Worm (Caenorhabditis elegans) whole organism, young adult: ENCODE results near the gene twk-7.

Experiments used
- B0261.1 ChIP-seq: sonication (generic microtip); optimal IDR thresholded peaks from 2 replicates; lab custom pipeline; 2016; ENCODE audit warnings: mild to moderate bottlenecking, missing genetic modification characterization, moderate library complexity, missing compliant biosample characterization
- B0336.3 ChIP-seq: fragments of 200-800 bp; sonication (Bioruptor generic); IDR thresholded peaks from 2 replicates; pipeline ENCODE4 v1.3.6; 2022; ENCODE audit warnings: missing genetic modification characterization, missing compliant biosample characterization
- F10E7.11 ChIP-seq: sonication (generic microtip); optimal IDR thresholded peaks from 2 replicates; lab custom pipeline; 2017; ENCODE audit warnings: mild to moderate bottlenecking, missing genetic modification characterization, moderate library complexity, missing compliant biosample characterization
- F22D6.2 ChIP-seq: sonication (generic microtip); optimal IDR thresholded peaks from 2 replicates; lab custom pipeline; 2016; ENCODE audit warnings: mild to moderate bottlenecking, missing genetic modification characterization, missing compliant biosample characterization
- F39B2.1 ChIP-seq: fragments of 200-800 bp; sonication (Bioruptor generic); IDR thresholded peaks from 2 replicates; pipeline ENCODE4 v1.3.6; 2022; ENCODE audit warnings: missing genetic modification reagents, missing genetic modification characterization, missing compliant biosample characterization
- F55B11.4 ChIP-seq: sonication (generic microtip); optimal IDR thresholded peaks from 2 replicates; lab custom pipeline; 2016; ENCODE audit warnings: missing compliant biosample characterization, missing genetic modification characterization, borderline replicate concordance; ENCODE audit not compliant: insufficient read depth
- F57A8.1 ChIP-seq: fragments of 200-800 bp; sonication (Bioruptor generic); optimal IDR thresholded peaks from 2 replicates; lab custom pipeline; 2018; ENCODE audit warnings: mild to moderate bottlenecking, missing genetic modification characterization, moderate library complexity, missing compliant biosample characterization
- F57C9.4 ChIP-seq: sonication (generic microtip); optimal IDR thresholded peaks from 2 replicates; lab custom pipeline; 2017; ENCODE audit warnings: mild to moderate bottlenecking, missing genetic modification characterization, missing compliant biosample characterization
- T26A5.8 ChIP-seq: sonication (generic microtip); optimal IDR thresholded peaks from 2 replicates; lab custom pipeline; 2016; ENCODE audit warnings: missing genetic modification characterization, missing compliant biosample characterization
- Y67H2A.10 ChIP-seq: fragments of 200-800 bp; sonication (Bioruptor generic); conservative IDR thresholded peaks from 2 replicates; pipeline ENCODE4 v1.3.6; 2022; ENCODE audit warnings: missing genetic modification reagents, missing genetic modification characterization, missing compliant biosample characterization
- aptf-2 ChIP-seq: fragments of 200-800 bp; sonication (Bioruptor generic); conservative IDR thresholded peaks from 2 replicates; pipeline ENCODE4 v1.3.6; 2022; ENCODE audit warnings: missing genetic modification reagents, missing genetic modification characterization, missing compliant biosample characterization
- atf-7 ChIP-seq: sonication (generic microtip); optimal IDR thresholded peaks from 2 replicates; lab custom pipeline; 2017; ENCODE audit warnings: mild to moderate bottlenecking, missing genetic modification characterization, missing compliant biosample characterization
- athp-1 ChIP-seq: sonication (generic microtip); optimal IDR thresholded peaks from 2 replicates; lab custom pipeline; 2017; ENCODE audit warnings: mild to moderate bottlenecking, missing genetic modification characterization, missing compliant biosample characterization
- attf-3 ChIP-seq: fragments of 200-800 bp; sonication (Bioruptor generic); conservative IDR thresholded peaks from 2 replicates; pipeline ENCODE4 v1.3.6; 2022; ENCODE audit warnings: missing genetic modification reagents, missing genetic modification characterization, missing compliant biosample characterization
- attf-6 ChIP-seq: fragments of 200-800 bp; sonication (Bioruptor generic); IDR thresholded peaks from 2 replicates; pipeline ENCODE4 v1.3.6; 2022; ENCODE audit warnings: missing genetic modification reagents, missing genetic modification characterization, missing compliant biosample characterization
- efl-1 ChIP-seq: fragments of 150-350 bp; optimal IDR thresholded peaks from 2 replicates; lab custom pipeline; 2014; ENCODE audit warnings: missing biosample characterization, missing genetic modification reagents, missing genetic modification characterization
- egrh-3 ChIP-seq: fragments of 200-800 bp; sonication (Bioruptor generic); IDR thresholded peaks from 2 replicates; pipeline ENCODE4 v1.3.6; 2022; ENCODE audit warnings: missing genetic modification reagents, missing genetic modification characterization, missing compliant biosample characterization
- ekl-4 ChIP-seq: fragments of 200-800 bp; sonication (Bioruptor generic); IDR thresholded peaks from 2 replicates; pipeline ENCODE4 v1.3.6; 2022; ENCODE audit warnings: missing genetic modification reagents, missing genetic modification characterization, missing compliant biosample characterization
- gei-17 ChIP-seq: fragments of 200-800 bp; sonication (Bioruptor generic); optimal IDR thresholded peaks from 2 replicates; lab custom pipeline; 2018; ENCODE audit warnings: mild to moderate bottlenecking, missing genetic modification characterization, missing compliant biosample characterization
- him-1 ChIP-seq: sonication (generic microtip); optimal IDR thresholded peaks from 2 replicates; lab custom pipeline; 2016; ENCODE audit warnings: missing genotype, missing genetic modification reagents, missing genetic modification characterization, missing compliant biosample characterization
- hmg-1.2 ChIP-seq: fragments of 200-800 bp; sonication (Bioruptor generic); IDR thresholded peaks from 2 replicates; pipeline ENCODE4 v1.3.6; 2022; ENCODE audit warnings: missing genetic modification reagents, missing genetic modification characterization, missing compliant biosample characterization
- hmg-20 ChIP-seq: fragments of 200-800 bp; sonication (Bioruptor generic); IDR thresholded peaks from 2 replicates; pipeline ENCODE4 v1.3.6; 2022; ENCODE audit warnings: missing genetic modification reagents, missing genetic modification characterization, missing compliant biosample characterization
- lin-26 ChIP-seq: fragments of 200-800 bp; sonication (Bioruptor generic); IDR thresholded peaks from 2 replicates; pipeline ENCODE4 v1.3.6; 2022; ENCODE audit warnings: missing genetic modification reagents, missing genetic modification characterization, missing compliant biosample characterization
- lin-35 ChIP-seq, 3 experiments: fragments of 150-350 bp in 2 of 3; sonication (generic microtip) in 1 of 3; optimal IDR thresholded peaks; 2 replicates each; lab custom pipeline; 2014 to 2018; ENCODE audit warnings: missing biosample characterization in 3 of 3, missing genetic modification characterization in 3 of 3, missing genetic modification reagents in 3 of 3
- lin-54 ChIP-seq: fragments of 200-800 bp; sonication (Bioruptor generic); optimal IDR thresholded peaks from 2 replicates; lab custom pipeline; 2018; ENCODE audit warnings: mild to moderate bottlenecking, missing genetic modification characterization, missing compliant biosample characterization
- lsl-1 ChIP-seq: fragments of 200-800 bp; sonication (Bioruptor generic); optimal IDR thresholded peaks from 2 replicates; lab custom pipeline; 2018; ENCODE audit warnings: mild to moderate bottlenecking, missing genetic modification characterization, moderate library complexity, missing compliant biosample characterization
- madf-3 ChIP-seq: fragments of 200-800 bp; sonication (Bioruptor generic); IDR thresholded peaks from 2 replicates; pipeline ENCODE4 v1.3.6; 2022; ENCODE audit warnings: missing genetic modification reagents, missing genetic modification characterization, missing compliant biosample characterization
- madf-6 ChIP-seq: fragments of 200-800 bp; sonication (Bioruptor generic); IDR thresholded peaks from 2 replicates; pipeline ENCODE4 v1.3.6; 2022; ENCODE audit warnings: missing genetic modification reagents, missing genetic modification characterization, missing compliant biosample characterization
- madf-8 ChIP-seq: fragments of 200-800 bp; sonication (Bioruptor generic); conservative IDR thresholded peaks from 2 replicates; pipeline ENCODE4 v1.3.6; 2022; ENCODE audit warnings: missing genetic modification reagents, missing genetic modification characterization, missing compliant biosample characterization
- mcd-1 ChIP-seq: fragments of 200-800 bp; sonication (Bioruptor generic); IDR thresholded peaks from 2 replicates; pipeline ENCODE4 v1.3.6; 2022; ENCODE audit warnings: missing genetic modification reagents, missing genetic modification characterization, missing compliant biosample characterization
- mel-28 ChIP-seq: sonication (generic microtip); optimal IDR thresholded peaks from 2 replicates; lab custom pipeline; 2016; ENCODE audit warnings: borderline replicate concordance, mild to moderate bottlenecking, missing genetic modification characterization, missing compliant biosample characterization
- nfyb-1 ChIP-seq: fragments of 200-800 bp; sonication (Bioruptor generic); IDR thresholded peaks from 2 replicates; pipeline ENCODE4 v1.3.6; 2022; ENCODE audit warnings: missing genetic modification reagents, missing genetic modification characterization, missing compliant biosample characterization
- pbrm-1 ChIP-seq: fragments of 200-800 bp; sonication (Bioruptor generic); IDR thresholded peaks from 2 replicates; pipeline ENCODE4 v1.3.6; 2022; ENCODE audit warnings: missing genetic modification reagents, missing genetic modification characterization, missing compliant biosample characterization
- sptf-2 ChIP-seq: fragments of 200-800 bp; sonication (Bioruptor generic); optimal IDR thresholded peaks from 2 replicates; lab custom pipeline; 2018; ENCODE audit warnings: mild to moderate bottlenecking, missing genetic modification characterization, missing compliant biosample characterization
- tbx-9 ChIP-seq: sonication (generic microtip); optimal IDR thresholded peaks from 2 replicates; lab custom pipeline; 2016; ENCODE audit warnings: borderline replicate concordance, missing genetic modification characterization, inconsistent platforms, missing compliant biosample characterization
- xnd-1 ChIP-seq: sonication (generic microtip); optimal IDR thresholded peaks from 2 replicates; lab custom pipeline; 2016; ENCODE audit warnings: missing genotype, missing genetic modification reagents, missing genetic modification characterization, missing compliant biosample characterization
- ztf-25 ChIP-seq: fragments of 200-800 bp; sonication (Bioruptor generic); IDR thresholded peaks from 2 replicates; pipeline ENCODE4 v1.3.6; 2022; ENCODE audit warnings: missing genetic modification reagents, missing genetic modification characterization, missing compliant biosample characterization

Gene twk-7

ce11 chrIII:8674980-8675485 is 31.5 kb upstream of the twk-7 start, which contains the start of gene pgl-2 (continued):
- TF ChIP-seq xnd-1: peak; percentile 64
- TF ChIP-seq madf-8 (GFP tag; lab: Robert Waterston, UW): 0 out of 2 replicates have a peak, but pooled peaks have one; percentile 23
- TF ChIP-seq sptf-2 (GFP tag; lab: Kevin White, UChicago): no peak
- TF ChIP-seq efl-1 (GFP tag; lab: Kevin White, UChicago): peak; percentile 21
- TF ChIP-seq attf-3 (GFP tag; lab: Robert Waterston, UW): no peak
- 0 out of 2 replicates have a peak, but pooled peaks have one; percentile 36 for TF ChIP-seq ekl-4
- no peak for TF ChIP-seq F10E7.11 (tag; lab: Kevin White, UChicago)
- TF ChIP-seq F39B2.1 (GFP tag; lab: Robert Waterston, UW): no peak
- TF ChIP-seq T26A5.8 (tag; lab: Kevin White, UChicago): no peak
- TF ChIP-seq gei-17 (GFP tag; lab: Kevin White, UChicago): no peak
- no peak for TF ChIP-seq ztf-25 (GFP tag; lab: Robert Waterston, UW)
- TF ChIP-seq madf-6 (GFP tag; lab: Robert Waterston, UW): peak; percentile 79
- TF ChIP-seq, all 124 proteins: peak for 12

ce11 chrIII:8668717-8669116 is 25.2 kb upstream of the twk-7 start:
- TF ChIP-seq hmg-1.2 (GFP tag; lab: Robert Waterston, UW) (peak; percentile 84; the same call in 1 of the 2 replicates), attf-3 (GFP tag; lab: Robert Waterston, UW) (no peak)

ce11 chrIII:8667382-8667781 is 23.8 kb upstream of the twk-7 start, which contains the start of gene dpy-19:
Gene dpy-19 (minus strand): TSS chrIII:8667482.
- TF ChIP-seq lin-26 (GFP tag; lab: Robert Waterston, UW) (no peak), egrh-3 (GFP tag; lab: Robert Waterston, UW) (no peak), F10E7.11 (tag; lab: Kevin White, UChicago) (no peak)
- TF ChIP-seq, all 124 proteins: peak for 0

- TF ChIP-seq F39B2.1 (GFP tag; lab: Robert Waterston, UW) (no peak), tbx-9 (tag; lab: Kevin White, UChicago) (no peak), madf-3 (GFP tag; lab: Robert Waterston, UW) (no peak), gei-17 (GFP tag; lab: Kevin White, UChicago) (no peak), aptf-2 (no peak), F57C9.4 (no peak), nfyb-1 (GFP tag; lab: Robert Waterston, UW) (no peak), mel-28 (no peak), F57A8.1 (GFP tag; lab: Kevin White, UChicago) (no peak), xnd-1 (no peak), lin-35 (GFP tag; optimal IDR thresholded peaks at IDR 0.05; lab: Kevin White, UChicago) (no peak), hmg-20 (no peak), lin-54 (GFP tag; lab: Kevin White, UChicago) (no peak), B0261.1 (tag; lab: Kevin White, UChicago) (no peak), B0336.3 (GFP tag; lab: Robert Waterston, UW) (no peak), attf-6 (GFP tag; lab: Robert Waterston, UW) (no peak), pbrm-1 (GFP tag; lab: Robert Waterston, UW) (no peak), lsl-1 (GFP tag; lab: Kevin White, UChicago) (no peak)
Measured at ce11 chrIII:8664897-8665388, 21.4 kb upstream of the twk-7 start, which contains the start of gene F22B7.1. Gene F22B7.1 (plus strand): TSS chrIII:8665338.

ce11 chrIII:8663143-8663542 is 19.6 kb upstream of the twk-7 start:
- no peak for TF ChIP-seq atf-7 (tag; lab: Kevin White, UChicago)
- no peak for TF ChIP-seq attf-6 (GFP tag; lab: Robert Waterston, UW)
- no peak for TF ChIP-seq F22D6.2 (tag; lab: Kevin White, UChicago)
- TF ChIP-seq F57C9.4: no peak
- TF ChIP-seq mcd-1 (GFP tag; lab: Robert Waterston, UW): no peak
- no peak for TF ChIP-seq F55B11.4 (tag; lab: Kevin White, UChicago)
- TF ChIP-seq him-1 (tag; lab: Kevin White, UChicago): no peak
- TF ChIP-seq Y67H2A.10: no peak
- no peak for TF ChIP-seq B0336.3 (GFP tag; lab: Robert Waterston, UW)
- no peak for TF ChIP-seq athp-1
